Worm (Caenorhabditis elegans): ENCODE measurements around the gene psmd-9.
A peak's percentile ranks its signal among the peaks of the same experiment; 100 is the strongest.

The psmd-9 gene

DNA sequence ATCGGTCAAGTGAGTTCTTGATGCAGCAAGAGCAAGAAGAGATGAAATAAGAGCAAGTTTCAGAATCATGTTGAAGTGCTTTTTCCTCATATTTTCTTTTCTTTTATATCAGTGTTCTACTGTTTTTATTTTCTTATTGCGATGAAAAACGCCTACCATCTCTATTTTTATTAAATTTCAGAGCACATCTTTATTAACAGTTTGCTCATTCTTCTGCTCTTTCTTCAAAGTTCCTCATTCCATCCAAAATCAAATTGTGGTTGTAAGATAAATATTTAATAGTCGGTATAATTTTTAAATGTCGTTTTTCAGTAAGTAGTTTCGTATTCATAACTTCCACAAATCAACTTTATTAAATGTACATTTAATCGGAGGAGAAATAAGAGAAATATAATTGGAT is 29.4 kb upstream of the psmd-9 start, which contains the start of gene C44B7.5:
Gene C44B7.5, minus strand, starts transcription at position 101 of the 400 bp plus-strand sequence.
- TF ChIP-seq Y67H2A.10 (GFP tag; conservative IDR thresholded peaks at IDR 0.05) (no peak), dpff-1 (tag; optimal IDR thresholded peaks at IDR 0.05) (no peak), ZK185.1 (tag; optimal IDR thresholded peaks at IDR 0.05; ENCODE audit: poor library complexity, severe bottlenecking) (no peak), unc-62 (GFP tag; optimal IDR thresholded peaks at IDR 0.05) (no peak), nhr-179 (tag; optimal IDR thresholded peaks at IDR 0.05) (no peak), die-1 (tag; optimal IDR thresholded peaks at IDR 0.05) (no peak), attf-6 (GFP tag; IDR thresholded peaks at IDR 0.05) (no peak), ceh-79 (tag; optimal IDR thresholded peaks at IDR 0.05) (no peak), D2030.7 (GFP tag; IDR thresholded peaks at IDR 0.05) (no peak), egl-18 (GFP tag; IDR thresholded peaks at IDR 0.05) (no peak)

- no peak for TF ChIP-seq F55B11.4 (tag; optimal IDR thresholded peaks at IDR 0.05; ENCODE audit: borderline replicate concordance, insufficient read depth)
- TF ChIP-seq nhr-27 (tag; optimal IDR thresholded peaks at IDR 0.05) = no peak
- no peak for TF ChIP-seq attf-3 (GFP tag; conservative IDR thresholded peaks at IDR 0.05)
- TF ChIP-seq pbrm-1 (GFP tag; IDR thresholded peaks at IDR 0.05) = no peak
- TF ChIP-seq F37B4.10 (GFP tag; IDR thresholded peaks at IDR 0.05) = no peak
- no peak for TF ChIP-seq mel-28 (tag; optimal IDR thresholded peaks at IDR 0.05; ENCODE audit: borderline replicate concordance)
- no peak for TF ChIP-seq ekl-4 (GFP tag; IDR thresholded peaks at IDR 0.05)
- TF ChIP-seq sptf-2 (GFP tag; optimal IDR thresholded peaks at IDR 0.05) = no peak
- no peak for TF ChIP-seq hlh-12 (tag; optimal IDR thresholded peaks at IDR 0.05)
- no peak for TF ChIP-seq B0261.1 (tag; optimal IDR thresholded peaks at IDR 0.05)
These were observed 24.9 kb upstream of the psmd-9 start, which contains the start of gene slc-36.5 for ce11 chrII:6876957-6877356. TSS of gene slc-36.5 (minus strand) at chrII:6877057.

DNA sequence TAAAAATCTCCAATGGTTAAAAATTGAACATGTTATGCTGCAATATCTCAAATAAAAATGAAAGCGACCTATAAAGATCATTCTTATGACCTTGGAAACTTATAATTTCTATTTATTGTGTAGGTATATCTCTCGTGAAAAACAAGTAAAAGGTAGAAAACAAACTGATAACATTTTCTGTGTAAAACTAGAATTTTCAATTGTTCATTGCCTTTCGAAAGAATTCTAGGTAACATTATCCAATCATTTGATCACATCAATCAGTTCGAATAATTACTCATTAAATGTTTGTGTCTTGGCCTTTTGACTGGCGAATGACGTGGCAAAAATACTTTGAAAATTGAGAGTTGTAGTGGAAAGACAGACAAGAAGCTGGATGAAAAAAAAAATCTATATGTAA is 24.0 kb upstream of the psmd-9 start:
- TF ChIP-seq attf-6 (GFP tag; IDR thresholded peaks at IDR 0.05) (no peak), nhr-120 (GFP tag; IDR thresholded peaks at IDR 0.05) (no peak), F39B2.1 (GFP tag; IDR thresholded peaks at IDR 0.05) (no peak), F23B12.7 (tag; optimal IDR thresholded peaks at IDR 0.05; ENCODE audit: insufficient read depth) (no peak), T26A5.8 (tag; optimal IDR thresholded peaks at IDR 0.05) (no peak), sdz-38 (tag; optimal IDR thresholded peaks at IDR 0.05) (no peak), ccch-3 (GFP tag; optimal IDR thresholded peaks at IDR 0.05) (no peak), mcd-1 (GFP tag; IDR thresholded peaks at IDR 0.05) (no peak), somi-1 (GFP tag; optimal IDR thresholded peaks at IDR 0.05) (no peak), athp-1 (tag; optimal IDR thresholded peaks at IDR 0.05) (no peak), lin-54 (GFP tag; optimal IDR thresholded peaks at IDR 0.05) (no peak), B0019.2 (GFP tag; conservative IDR thresholded peaks at IDR 0.05) (no peak), ceh-40 (GFP tag; IDR thresholded peaks at IDR 0.05) (no peak), F37B4.10 (GFP tag; IDR thresholded peaks at IDR 0.05) (no peak), dpl-1 (GFP tag; optimal IDR thresholded peaks at IDR 0.05) (no peak), B0261.1 (tag; optimal IDR thresholded peaks at IDR 0.05) (no peak), nhr-179 (tag; optimal IDR thresholded peaks at IDR 0.05) (no peak), cebp-2 (GFP tag; IDR thresholded peaks at IDR 0.05) (no peak)

- TF ChIP-seq nhr-80 (tag; optimal IDR thresholded peaks at IDR 0.05) (peak; percentile 5), die-1 (tag; optimal IDR thresholded peaks at IDR 0.05) (no peak)
These were observed 21.8 kb upstream of the psmd-9 start, which contains the start of gene C44B7.7 for ce11 chrII:6880067-6880466. TSS of gene C44B7.7 (minus strand) at chrII:6880167.

Measured in whole organism, young adult.